Fruit fly (Drosophila melanogaster) whole organism, embryonic: Measurements from ENCODE around the gene CG10621.

Experiments
- Bdp1 ChIP-seq: fragments of 200-800 bp; sonication (Bioruptor generic); optimal IDR thresholded peaks from 3 replicates; lab custom pipeline; 2016; ENCODE audit warnings: missing biosample characterization, missing genetic modification characterization
- Bgb ChIP-seq: fragments of 200-800 bp; sonication (Bioruptor generic); IDR thresholded peaks from 2 replicates; pipeline ENCODE4 v1.3.6; 2022; ENCODE audit warnings: missing biosample characterization, missing genetic modification characterization; ENCODE audit not compliant: partially characterized antibody
- CG11093 ChIP-seq: fragments of 200-800 bp; sonication (Bioruptor generic); IDR thresholded peaks from 3 replicates; pipeline ENCODE4 v1.3.6; 2022; ENCODE audit warnings: missing biosample characterization, missing genetic modification characterization
- CG11560 ChIP-seq: fragments of 200-800 bp; sonication (Bioruptor generic); IDR thresholded peaks from 3 replicates; pipeline ENCODE4 v1.3.6; 2022; ENCODE audit warnings: missing biosample characterization, missing genetic modification characterization
- CG11723 ChIP-seq: fragments of 200-800 bp; sonication (Bioruptor generic); optimal IDR thresholded peaks from 2 replicates; lab custom pipeline; 2017; ENCODE audit warnings: missing biosample characterization, mild to moderate bottlenecking, missing genetic modification characterization
- CG13775 ChIP-seq: fragments of 200-800 bp; sonication (Bioruptor generic); optimal IDR thresholded peaks from 3 replicates; lab custom pipeline; 2017; ENCODE audit warnings: missing biosample characterization, mild to moderate bottlenecking, missing genetic modification characterization
- CG14965 ChIP-seq: fragments of 200-800 bp; sonication (Bioruptor generic); optimal IDR thresholded peaks from 2 replicates; lab custom pipeline; 2016; ENCODE audit warnings: missing biosample characterization, missing genetic modification characterization, borderline replicate concordance
- CG15011 ChIP-seq: fragments of 200-800 bp; sonication (Bioruptor generic); optimal IDR thresholded peaks from 3 replicates; lab custom pipeline; 2018; ENCODE audit warnings: missing biosample characterization, mild to moderate bottlenecking, missing genetic modification characterization
- CG1647 ChIP-seq: fragments of 200-800 bp; sonication (Bioruptor generic); optimal IDR thresholded peaks from 3 replicates; lab custom pipeline; 2016; ENCODE audit warnings: missing biosample characterization, missing genetic modification characterization
- CG16813 ChIP-seq: fragments of 200-800 bp; sonication (Bioruptor generic); IDR thresholded peaks from 3 replicates; pipeline ENCODE4 v1.3.6; 2022; ENCODE audit warnings: missing biosample characterization, missing genetic modification characterization; ENCODE audit not compliant: partially characterized antibody
- CG16815 ChIP-seq: fragments of 200-800 bp; sonication (Bioruptor generic); optimal IDR thresholded peaks from 3 replicates; lab custom pipeline; 2017; ENCODE audit warnings: missing biosample characterization, mild to moderate bottlenecking, missing genetic modification characterization
- CG2116 ChIP-seq: fragments of 200-800 bp; sonication (Bioruptor generic); optimal IDR thresholded peaks from 3 replicates; lab custom pipeline; 2018; ENCODE audit warnings: missing biosample characterization, mild to moderate bottlenecking, missing genetic modification characterization
- CG32767 ChIP-seq: fragments of 200-800 bp; sonication (Bioruptor generic); IDR thresholded peaks from 2 replicates; pipeline ENCODE4 v1.3.6; 2022; ENCODE audit warnings: missing biosample characterization, missing genetic modification characterization
- CG32772 ChIP-seq: fragments of 200-800 bp; sonication (Bioruptor generic); IDR thresholded peaks from 2 replicates; pipeline ENCODE4 v1.3.6; 2022; ENCODE audit warnings: missing biosample characterization, missing genetic modification characterization
- CG3281 ChIP-seq: fragments of 200-800 bp; sonication (Bioruptor generic); optimal IDR thresholded peaks from 3 replicates; lab custom pipeline; 2017; ENCODE audit warnings: missing biosample characterization, mild to moderate bottlenecking, missing genetic modification characterization
- CG34422 ChIP-seq: fragments of 200-800 bp; sonication (Bioruptor generic); IDR thresholded peaks from 3 replicates; pipeline ENCODE4 v1.3.6; 2022; ENCODE audit warnings: missing biosample characterization, missing genetic modification characterization
- CG43689 ChIP-seq: fragments of 200-800 bp; sonication (Bioruptor generic); IDR thresholded peaks from 2 replicates; pipeline ENCODE4 v1.3.6; 2022; ENCODE audit warnings: missing biosample characterization, missing genetic modification characterization
- CG4424 ChIP-seq: fragments of 200-800 bp; sonication (Bioruptor generic); optimal IDR thresholded peaks from 3 replicates; lab custom pipeline; 2016; ENCODE audit warnings: missing biosample characterization, missing genetic modification characterization
- CG6175 ChIP-seq: fragments of 200-800 bp; sonication (Bioruptor generic); IDR thresholded peaks from 3 replicates; pipeline ENCODE4 v1.3.6; 2022; ENCODE audit warnings: missing biosample characterization, missing genetic modification characterization
- CG6272 ChIP-seq: fragments of 200-800 bp; sonication (Bioruptor generic); IDR thresholded peaks from 2 replicates; pipeline ENCODE4 v1.3.6; 2022; ENCODE audit warnings: missing biosample characterization, missing genetic modification characterization
- CG6791 ChIP-seq: fragments of 200-800 bp; sonication (Bioruptor generic); IDR thresholded peaks from 3 replicates; pipeline ENCODE4 v1.3.6; 2022; ENCODE audit warnings: missing biosample characterization, missing genetic modification characterization; ENCODE audit not compliant: partially characterized antibody
- CG7271 ChIP-seq: fragments of 200-800 bp; sonication (Bioruptor generic); optimal IDR thresholded peaks from 2 replicates; lab custom pipeline; 2018; ENCODE audit warnings: missing biosample characterization, mild to moderate bottlenecking, missing genetic modification characterization, moderate library complexity
- CG7745 ChIP-seq: fragments of 200-800 bp; sonication (Bioruptor generic); optimal IDR thresholded peaks from 2 replicates; lab custom pipeline; 2018; ENCODE audit warnings: missing biosample characterization, mild to moderate bottlenecking, missing genetic modification characterization, moderate library complexity
- CG9727 ChIP-seq: fragments of 200-800 bp; sonication (Bioruptor generic); optimal IDR thresholded peaks from 3 replicates; lab custom pipeline; 2017; ENCODE audit warnings: missing biosample characterization, mild to moderate bottlenecking, missing genetic modification characterization
- CrebB ChIP-seq: fragments of 200-800 bp; sonication (Bioruptor generic); optimal IDR thresholded peaks from 3 replicates; lab custom pipeline; 2018; ENCODE audit warnings: missing biosample characterization, mild to moderate bottlenecking, missing genetic modification characterization
- E2f2 ChIP-seq: fragments of 200-800 bp; sonication (Bioruptor generic); IDR thresholded peaks from 2 replicates; pipeline ENCODE4 v1.3.6; 2022; ENCODE audit warnings: missing biosample characterization, missing genetic modification characterization
- Elba2 ChIP-seq: fragments of 200-800 bp; sonication (Bioruptor generic); optimal IDR thresholded peaks from 3 replicates; lab custom pipeline; 2016; ENCODE audit warnings: missing biosample characterization, missing genetic modification characterization
- HLH4C ChIP-seq: fragments of 200-800 bp; sonication (Bioruptor generic); IDR thresholded peaks from 3 replicates; pipeline ENCODE4 v1.3.6; 2022; ENCODE audit warnings: missing biosample characterization, missing genetic modification characterization; ENCODE audit not compliant: partially characterized antibody
- Jarid2 ChIP-seq: fragments of 200-800 bp; sonication (Bioruptor generic); optimal IDR thresholded peaks from 3 replicates; lab custom pipeline; 2017; ENCODE audit warnings: mild to moderate bottlenecking, missing biosample characterization, missing genetic modification reagents, missing genetic modification characterization
- MBD-R2 ChIP-seq: fragments of 200-800 bp; sonication (Bioruptor generic); IDR thresholded peaks from 2 replicates; pipeline ENCODE4 v1.3.6; 2022; ENCODE audit warnings: missing biosample characterization, missing genetic modification characterization
- Nf-YC ChIP-seq: fragments of 200-800 bp; optimal IDR thresholded peaks from 3 replicates; lab custom pipeline; 2019; ENCODE audit warnings: missing biosample characterization, mild to moderate bottlenecking, missing genetic modification characterization, moderate library complexity
- Optix ChIP-seq: fragments of 200-800 bp; sonication (Bioruptor generic); IDR thresholded peaks from 3 replicates; pipeline ENCODE4 v1.3.6; 2022; ENCODE audit warnings: missing biosample characterization, missing genetic modification characterization
- Six4 ChIP-seq: fragments of 200-800 bp; sonication (Bioruptor generic); optimal IDR thresholded peaks from 2 replicates; lab custom pipeline; 2016; ENCODE audit warnings: missing biosample characterization, missing genetic modification characterization
- Spps ChIP-seq: fragments of 200-800 bp; sonication (Bioruptor generic); optimal IDR thresholded peaks from 2 replicates; lab custom pipeline; 2018; ENCODE audit warnings: missing biosample characterization, mild to moderate bottlenecking, missing genetic modification characterization
- Ssrp ChIP-seq: fragments of 200-800 bp; sonication (Bioruptor generic); optimal IDR thresholded peaks from 2 replicates; lab custom pipeline; 2018; ENCODE audit warnings: missing biosample characterization, mild to moderate bottlenecking, missing genetic modification characterization, moderate library complexity
- YL-1 ChIP-seq: fragments of 200-800 bp; sonication (Bioruptor generic); optimal IDR thresholded peaks from 3 replicates; lab custom pipeline; 2017; ENCODE audit warnings: missing biosample characterization, mild to moderate bottlenecking, missing genetic modification characterization
- ap ChIP-seq: fragments of 200-800 bp; sonication (Bioruptor generic); IDR thresholded peaks from 2 replicates; pipeline ENCODE4 v1.3.6; 2022; ENCODE audit warnings: missing biosample characterization, missing genetic modification characterization
- bbx ChIP-seq: fragments of 200-800 bp; sonication (Bioruptor generic); IDR thresholded peaks from 2 replicates; pipeline ENCODE4 v1.3.6; 2022; ENCODE audit warnings: missing biosample characterization, missing genetic modification characterization; ENCODE audit not compliant: partially characterized antibody
- bowl ChIP-seq: fragments of 200-800 bp; sonication (Bioruptor generic); IDR thresholded peaks from 2 replicates; pipeline ENCODE4 v1.3.6; 2022; ENCODE audit warnings: missing biosample characterization, missing genetic modification characterization
- cas ChIP-seq: fragments of 200-800 bp; sonication (Bioruptor generic); IDR thresholded peaks from 2 replicates; pipeline ENCODE4 v1.3.6; 2022; ENCODE audit warnings: missing biosample characterization, missing genetic modification characterization
- crol ChIP-seq: fragments of 200-800 bp; sonication (Bioruptor generic); IDR thresholded peaks from 2 replicates; pipeline ENCODE4 v1.3.6; 2022; ENCODE audit warnings: missing biosample characterization, missing genetic modification characterization
- dmrt99B ChIP-seq: fragments of 200-800 bp; sonication (Bioruptor generic); optimal IDR thresholded peaks from 2 replicates; lab custom pipeline; 2018; ENCODE audit warnings: missing biosample characterization, mild to moderate bottlenecking, missing genetic modification characterization, moderate library complexity
- kni ChIP-seq: fragments of 200-800 bp; sonication (Bioruptor generic); optimal IDR thresholded peaks from 3 replicates; lab custom pipeline; 2017; ENCODE audit warnings: mild to moderate bottlenecking, missing biosample characterization, missing genetic modification reagents, missing genetic modification characterization
- nerfin-1 ChIP-seq: fragments of 200-800 bp; sonication (Bioruptor generic); optimal IDR thresholded peaks from 3 replicates; lab custom pipeline; 2019; ENCODE audit warnings: missing biosample characterization, mild to moderate bottlenecking, missing genetic modification characterization, moderate library complexity
- repo ChIP-seq: fragments of 200-800 bp; sonication (Bioruptor generic); optimal IDR thresholded peaks from 2 replicates; lab custom pipeline; 2016; ENCODE audit warnings: missing biosample characterization, missing genetic modification characterization
- run ChIP-seq: fragments of 200-800 bp; sonication (Bioruptor generic); optimal IDR thresholded peaks from 3 replicates; lab custom pipeline; 2018; ENCODE audit warnings: missing biosample characterization, mild to moderate bottlenecking, missing genetic modification characterization
- stwl ChIP-seq: fragments of 200-800 bp; sonication (Bioruptor generic); optimal IDR thresholded peaks from 3 replicates; lab custom pipeline; 2018; ENCODE audit warnings: missing biosample characterization, mild to moderate bottlenecking, missing genetic modification characterization, moderate library complexity
- twi ChIP-seq: fragments of 200-800 bp; optimal IDR thresholded peaks from 2 replicates; lab custom pipeline; 2019; ENCODE audit warnings: missing biosample characterization, mild to moderate bottlenecking, missing genetic modification characterization, moderate library complexity
- vvl ChIP-seq: fragments of 200-800 bp; sonication (Bioruptor generic); IDR thresholded peaks from 2 replicates; pipeline ENCODE4 v1.3.6; 2022; ENCODE audit warnings: missing biosample characterization, missing genetic modification characterization
- yki ChIP-seq: fragments of >200 bp; optimal IDR thresholded peaks from 3 replicates; lab custom pipeline; 2018

The CG10621 gene

DNA sequence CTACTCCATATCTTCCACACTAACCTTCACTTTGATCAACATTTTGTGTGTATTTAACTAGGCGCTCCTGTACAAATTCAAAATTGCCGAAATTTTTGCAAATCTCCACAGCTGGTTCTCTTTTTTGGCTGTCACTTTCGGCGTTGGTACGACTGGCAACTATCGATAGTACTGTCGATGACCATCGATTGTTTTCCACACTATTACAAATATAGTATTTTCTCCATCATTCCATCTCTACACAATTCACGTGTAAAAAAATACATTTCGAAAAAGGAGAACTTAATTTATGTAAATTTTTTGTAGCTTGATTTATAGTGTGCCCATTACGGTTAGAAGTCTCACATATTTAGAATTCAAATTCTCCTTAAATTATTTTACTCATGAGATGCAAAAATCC is 2.6 kb downstream of the CG10621 start, which contains the start of gene Nedd8 (continued):
- TF ChIP-seq CG16815 (no peak), Ssrp (tag; lab: Kevin White, UChicago) (no peak)

DNA sequence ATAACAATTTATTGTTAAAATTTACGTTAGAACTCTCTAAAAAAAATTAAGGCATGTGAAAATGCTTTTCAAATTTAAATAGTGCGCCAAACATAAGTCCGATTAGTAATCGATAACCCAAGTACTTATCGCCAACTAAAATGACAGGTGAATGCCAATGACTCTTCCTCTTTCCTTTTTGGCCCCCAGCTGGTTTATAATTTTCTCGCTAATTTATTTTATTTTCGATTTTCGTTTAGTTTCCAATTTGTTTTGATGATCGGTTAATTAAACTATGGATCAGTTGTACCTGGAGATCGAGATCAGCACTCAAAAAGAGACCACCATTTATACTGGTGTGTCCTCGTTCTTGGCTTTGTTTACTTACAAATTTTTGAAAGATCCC is 5.5 kb downstream of the CG10621 start, which contains the start of gene CG10428:
Gene CG10428 (plus strand): TSS at position 161 of the 385 bp plus-strand sequence.
- TF ChIP-seq YL-1 (GFP tag; lab: Kevin White, UChicago) (no peak), CG14965 (no peak), CG11723 (no peak), CG6175 (GFP tag; lab: Robert Waterston, UW) (no peak), CG34422 (GFP tag; lab: Robert Waterston, UW) (no peak), CG32772 (GFP tag; lab: Robert Waterston, UW) (no peak), CG11560 (peak; percentile 13; the same call in 1 of the 3 replicates), CG1647 (GFP tag; lab: Kevin White, UChicago) (no peak), CG11093 (no peak), E2f2 (GFP tag; lab: Robert Waterston, UW) (peak; percentile 96), ap (GFP tag; lab: Robert Waterston, UW) (no peak), CG9727 (GFP tag; lab: Kevin White, UChicago) (no peak), HLH4C (GFP tag; lab: Robert Waterston, UW) (peak; percentile 63), kni (GFP tag; lab: Kevin White, UChicago) (no peak), Jarid2 (no peak), CG2116 (GFP tag; lab: Kevin White, UChicago) (peak; percentile 60), CrebB (tag; lab: Kevin White, UChicago) (no peak), repo (GFP tag; lab: Kevin White, UChicago) (no peak), CG6272 (GFP tag; lab: Robert Waterston, UW) (no peak), CG43689 (GFP tag; lab: Robert Waterston, UW) (no peak), crol (no peak), twi (tag; lab: Kevin White, UChicago) (no peak), CG13775 (GFP tag; lab: Kevin White, UChicago) (no peak), yki (no peak), nerfin-1 (tag; lab: Kevin White, UChicago) (no peak), Optix (no peak), stwl (peak; percentile 23), MBD-R2 (GFP tag; lab: Robert Waterston, UW) (peak; percentile 69), Nf-YC (tag; lab: Kevin White, UChicago) (no peak), bbx (GFP tag; lab: Robert Waterston, UW) (peak; percentile 67), CG32767 (GFP tag; lab: Robert Waterston, UW) (no peak), CG4424 (no peak), CG7745 (tag; lab: Kevin White, UChicago) (peak; percentile 97), CG3281 (GFP tag; lab: Kevin White, UChicago) (no peak), CG16813 (peak; percentile 43; the same call in 2 of the 3 replicates), cas (no peak), run (tag; lab: Kevin White, UChicago) (no peak), vvl (no peak), Bgb (GFP tag; lab: Robert Waterston, UW) (peak; percentile 63; the same call in 1 of the 2 replicates), Elba2 (GFP tag; lab: Kevin White, UChicago) (no peak), Bdp1 (GFP tag; lab: Kevin White, UChicago) (no peak), Six4 (GFP tag; lab: Kevin White, UChicago) (no peak), dmrt99B (tag; lab: Kevin White, UChicago) (no peak), Spps (tag; lab: Kevin White, UChicago) (no peak), CG15011 (no peak), bowl (GFP tag; lab: Robert Waterston, UW) (no peak), CG6791 (GFP tag; lab: Robert Waterston, UW) (peak; percentile 34; the same call in 1 of the 3 replicates), CG7271 (no peak)
